Worm (Caenorhabditis elegans): Measurements from ENCODE around the gene del-7.

del-7 gene

ce11 chrIV:7790801-7791588 is 30.8 kb downstream of the del-7 start, which contains the start of gene rsp-6 (continued):
- TF ChIP-seq Y48G9A.11 (GFP tag; IDR thresholded peaks at IDR 0.05) (peak; percentile 18; the same call in 1 of the 2 replicates), Y105C5A.15 (GFP tag; IDR thresholded peaks at IDR 0.05) (0 out of 2 replicates have a peak, but pooled peaks have one; percentile 51), aha-1 (tag) (peak; percentile 96), nhr-6 (tag; optimal IDR thresholded peaks at IDR 0.05) (peak; percentile 81), arid-1 (GFP tag; conservative IDR thresholded peaks at IDR 0.05) (peak; percentile 69), zfp-2 (tag; optimal IDR thresholded peaks at IDR 0.05) (peak; percentile 16), sdz-12 (GFP tag; optimal IDR thresholded peaks at IDR 0.05) (no peak), daf-16 (GFP tag; optimal IDR thresholded peaks at IDR 0.05) (peak in 1 of 2 experiments; percentile 1), daf-16 (tag; optimal IDR thresholded peaks at IDR 0.05) (peak; percentile 77), ama-1 (optimal IDR thresholded peaks at IDR 0.05) (peak; percentile 73), lin-13 (GFP tag; optimal IDR thresholded peaks at IDR 0.05) (peak; percentile 75), dve-1 (tag; optimal IDR thresholded peaks at IDR 0.05; ENCODE audit: insufficient read depth) (peak; percentile 90), nhr-77 (tag; optimal IDR thresholded peaks at IDR 0.05) (peak; percentile 78), hmg-1.1 (GFP tag; IDR thresholded peaks at IDR 0.05) (peak; percentile 45; the same call in 1 of the 2 replicates), zfp-3 (GFP tag; conservative IDR thresholded peaks at IDR 0.05) (0 out of 2 replicates have a peak, but pooled peaks have one; percentile 33), hlh-30 (tag; optimal IDR thresholded peaks at IDR 0.05; ENCODE audit: insufficient read depth) (peak; percentile 84), dmd-6 (GFP tag; IDR thresholded peaks at IDR 0.05) (peak; percentile 26; the same call in 1 of the 2 replicates), T20F7.1 (GFP tag; optimal IDR thresholded peaks at IDR 0.05) (peak; percentile 81), hif-1 (tag; optimal IDR thresholded peaks at IDR 0.05) (peak in 1 of 2 experiments; percentile 75), ctbp-1 (GFP tag; IDR thresholded peaks at IDR 0.05) (peak; percentile 41; the same call in 1 of the 2 replicates), jun-1 (tag; optimal IDR thresholded peaks at IDR 0.05) (peak; percentile 15), nhr-25 (tag; optimal IDR thresholded peaks at IDR 0.05; ENCODE audit: borderline replicate concordance, insufficient read depth) (peak; percentile 29), nhr-11 (tag; optimal IDR thresholded peaks at IDR 0.05) (peak; percentile 78), ceh-44 (GFP tag; IDR thresholded peaks at IDR 0.05) (peak; percentile 56; the same call in 1 of the 2 replicates), mes-2 (tag; optimal IDR thresholded peaks at IDR 0.05; ENCODE audit: poor library complexity, severe bottlenecking) (peak; percentile 90), F37D6.2 (tag; optimal IDR thresholded peaks at IDR 0.05) (peak; percentile 33), zip-11 (GFP tag; IDR thresholded peaks at IDR 0.05) (0 out of 2 replicates have a peak, but pooled peaks have one; percentile 11), rbr-2 (tag; optimal IDR thresholded peaks at IDR 0.05) (peak; percentile 85), nhr-28 (tag; optimal IDR thresholded peaks at IDR 0.05) (peak; percentile 60), mep-1 (tag; optimal IDR thresholded peaks at IDR 0.05) (peak; percentile 91), madf-9 (GFP tag; conservative IDR thresholded peaks at IDR 0.05) (peak; percentile 72), mdt-29 (GFP tag; IDR thresholded peaks at IDR 0.05) (no peak), T26A8.4 (GFP tag; IDR thresholded peaks at IDR 0.05) (peak; percentile 69), D1046.2 (GFP tag; IDR thresholded peaks at IDR 0.05) (peak; percentile 99)

ce11 chrIV:7791821-7792446 is 31.7 kb downstream of the del-7 start, which contains the start of gene C33H5.13:
TSS of gene C33H5.13 (minus strand) at chrIV:7792263.
- TF ChIP-seq ces-1 (GFP tag; optimal IDR thresholded peaks at IDR 0.05) (no peak), lin-1 (GFP tag; IDR thresholded peaks at IDR 0.05) (no peak), jun-1 (tag; optimal IDR thresholded peaks at IDR 0.05) (no peak), unc-39 (tag; optimal IDR thresholded peaks at IDR 0.05) (no peak), ztf-7 (tag; optimal IDR thresholded peaks at IDR 0.05) (no peak), hlh-11 (tag; optimal IDR thresholded peaks at IDR 0.05) (peak; percentile 61), T20F7.1 (GFP tag; optimal IDR thresholded peaks at IDR 0.05) (peak; percentile 18), dve-1 (tag; optimal IDR thresholded peaks at IDR 0.05; ENCODE audit: insufficient read depth) (peak; percentile 50), ceh-32 (tag; optimal IDR thresholded peaks at IDR 0.05; ENCODE audit: poor library complexity) (no peak), T26A8.4 (GFP tag; IDR thresholded peaks at IDR 0.05) (no peak), spr-1 (tag; optimal IDR thresholded peaks at IDR 0.05) (no peak), egl-27 (tag; optimal IDR thresholded peaks at IDR 0.05) (no peak), dmd-9 (GFP tag; IDR thresholded peaks at IDR 0.05) (no peak), zfp-3 (GFP tag; conservative IDR thresholded peaks at IDR 0.05) (no peak), hmg-1.1 (GFP tag; IDR thresholded peaks at IDR 0.05) (no peak), Y5F2A.4 (GFP tag; optimal IDR thresholded peaks at IDR 0.05) (no peak), nhr-6 (tag; optimal IDR thresholded peaks at IDR 0.05) (no peak), ZK546.5 (tag; optimal IDR thresholded peaks at IDR 0.05) (no peak), pqm-1 (tag; optimal IDR thresholded peaks at IDR 0.05) (peak; percentile 90), nhr-28 (tag; optimal IDR thresholded peaks at IDR 0.05) (peak; percentile 49)

Measured in whole organism, L4 larva.